Worm (Caenorhabditis elegans): ENCODE measurements around the gene srw-130.

DNA sequence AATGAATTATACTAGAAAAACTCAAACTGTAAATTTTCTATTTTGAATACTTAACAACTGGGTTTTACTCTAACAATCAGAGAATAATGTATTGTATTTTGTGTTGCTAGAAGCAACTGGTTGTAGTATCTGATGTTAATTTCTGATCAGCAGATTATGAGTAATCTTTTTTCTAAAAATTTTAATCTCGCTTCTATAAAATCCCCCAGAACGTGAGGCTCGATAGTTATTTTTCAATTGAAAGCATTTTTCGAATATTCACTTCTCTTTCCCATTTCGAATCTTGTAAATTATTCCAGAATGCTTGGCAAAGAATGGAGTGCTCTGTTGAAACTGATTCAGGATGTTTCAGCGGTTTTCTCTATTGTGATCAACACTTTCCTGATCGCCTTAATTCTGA is 30.8 kb downstream of the srw-130 start, which contains the start of gene str-227:
- no peak for TF ChIP-seq unc-42 (tag; optimal IDR thresholded peaks at IDR 0.05)
- no peak for TF ChIP-seq ceh-22 (tag; optimal IDR thresholded peaks at IDR 0.05)
- TF ChIP-seq rnt-1 (tag; optimal IDR thresholded peaks at IDR 0.05), result no peak
- TF ChIP-seq pha-4 (tag; optimal IDR thresholded peaks at IDR 0.05), result no peak
